Fruit fly (Drosophila melanogaster) whole organism, embryonic: ENCODE measurements around the gene Vm26Ac.

Experiments
- Abd-B ChIP-seq: fragments of 200-800 bp; sonication (Bioruptor generic); optimal IDR thresholded peaks from 2 replicates; lab custom pipeline; 2018; ENCODE audit warnings: missing biosample characterization, mild to moderate bottlenecking, missing genetic modification characterization, moderate library complexity
- Adf1 ChIP-seq: fragments of 200-800 bp; sonication (Bioruptor generic); IDR thresholded peaks from 2 replicates; pipeline ENCODE4 v1.3.6; 2022; ENCODE audit warnings: missing biosample characterization, missing genetic modification characterization
- Atf6 ChIP-seq: fragments of 200-800 bp; sonication (Bioruptor generic); IDR thresholded peaks from 2 replicates; pipeline ENCODE4 v1.3.6; 2022; ENCODE audit warnings: missing biosample characterization, missing genetic modification characterization
- Blimp-1 ChIP-seq: fragments of 200-800 bp; sonication (Bioruptor generic); optimal IDR thresholded peaks from 3 replicates; lab custom pipeline; 2018; ENCODE audit warnings: missing biosample characterization, missing genetic modification characterization, mild to moderate bottlenecking, moderate library complexity, missing genetic modification reagents
- CG1024 ChIP-seq: fragments of 200-800 bp; sonication (Bioruptor generic); IDR thresholded peaks from 2 replicates; pipeline ENCODE4 v1.3.6; 2022; ENCODE audit warnings: missing biosample characterization, missing genetic modification characterization
- CG10979 ChIP-seq: fragments of 200-800 bp; sonication (Bioruptor generic); optimal IDR thresholded peaks from 2 replicates; lab custom pipeline; 2018; ENCODE audit warnings: missing biosample characterization, mild to moderate bottlenecking, missing genetic modification characterization, moderate library complexity
- CG11504 ChIP-seq: fragments of 200-800 bp; sonication (Bioruptor generic); optimal IDR thresholded peaks from 3 replicates; lab custom pipeline; 2019; ENCODE audit warnings: missing biosample characterization, mild to moderate bottlenecking, missing genetic modification characterization, moderate library complexity
- CG11560 ChIP-seq: fragments of 200-800 bp; sonication (Bioruptor generic); IDR thresholded peaks from 3 replicates; pipeline ENCODE4 v1.3.6; 2022; ENCODE audit warnings: missing biosample characterization, missing genetic modification characterization
- CG11696 ChIP-seq: fragments of 200-800 bp; sonication (Bioruptor generic); IDR thresholded peaks from 2 replicates; pipeline ENCODE4 v1.3.6; 2022; ENCODE audit warnings: missing biosample characterization, missing genetic modification characterization
- CG12391 ChIP-seq: fragments of 200-800 bp; sonication (Bioruptor generic); optimal IDR thresholded peaks from 3 replicates; lab custom pipeline; 2018; ENCODE audit warnings: missing biosample characterization, mild to moderate bottlenecking, missing genetic modification characterization, moderate library complexity
- CG12942 ChIP-seq: fragments of 200-800 bp; sonication (Bioruptor generic); optimal IDR thresholded peaks from 3 replicates; lab custom pipeline; 2016; ENCODE audit warnings: missing biosample characterization, missing genetic modification characterization
- CG15514 ChIP-seq: fragments of 200-800 bp; sonication (Bioruptor generic); optimal IDR thresholded peaks from 3 replicates; lab custom pipeline; 2017; ENCODE audit warnings: missing biosample characterization, missing genetic modification characterization, mild to moderate bottlenecking, moderate library complexity, missing genetic modification reagents
- CG15696 ChIP-seq: fragments of 200-800 bp; sonication (Bioruptor generic); optimal IDR thresholded peaks from 2 replicates; lab custom pipeline; 2019; ENCODE audit warnings: missing biosample characterization, mild to moderate bottlenecking, missing genetic modification characterization, moderate library complexity
- CG1603 ChIP-seq: fragments of 200-800 bp; sonication (Bioruptor generic); optimal IDR thresholded peaks from 2 replicates; lab custom pipeline; 2019; ENCODE audit warnings: missing biosample characterization, mild to moderate bottlenecking, missing genetic modification characterization, moderate library complexity
- CG17186 ChIP-seq: fragments of 200-800 bp; sonication (Bioruptor generic); optimal IDR thresholded peaks from 3 replicates; lab custom pipeline; 2017; ENCODE audit warnings: missing biosample characterization, missing genetic modification reagents, missing genetic modification characterization
- CG17328 ChIP-seq: fragments of 200-800 bp; sonication (Bioruptor generic); IDR thresholded peaks from 2 replicates; pipeline ENCODE4 v1.3.6; 2022; ENCODE audit warnings: missing biosample characterization, missing genetic modification characterization
- CG17385 ChIP-seq: fragments of 200-800 bp; sonication (Bioruptor generic); optimal IDR thresholded peaks from 3 replicates; lab custom pipeline; 2018; ENCODE audit warnings: missing biosample characterization, mild to moderate bottlenecking, missing genetic modification characterization
- CG18476 ChIP-seq: fragments of 200-800 bp; sonication (Bioruptor generic); optimal IDR thresholded peaks from 2 replicates; lab custom pipeline; 2016; ENCODE audit warnings: missing biosample characterization, mild to moderate bottlenecking, missing genetic modification characterization
- CG2889 ChIP-seq: fragments of 200-800 bp; sonication (Bioruptor generic); IDR thresholded peaks from 3 replicates; pipeline ENCODE4 v1.3.6; 2022; ENCODE audit warnings: missing biosample characterization, missing genetic modification characterization
- CG30403 ChIP-seq: fragments of 200-800 bp; sonication (Bioruptor generic); optimal IDR thresholded peaks from 3 replicates; lab custom pipeline; 2016; ENCODE audit warnings: missing biosample characterization, missing genetic modification characterization
- CG31441 ChIP-seq: fragments of 200-800 bp; sonication (Bioruptor generic); IDR thresholded peaks from 2 replicates; pipeline ENCODE4 v1.3.6; 2022; ENCODE audit warnings: missing biosample characterization, missing genetic modification characterization
- CG3281 ChIP-seq: fragments of 200-800 bp; sonication (Bioruptor generic); optimal IDR thresholded peaks from 3 replicates; lab custom pipeline; 2017; ENCODE audit warnings: missing biosample characterization, mild to moderate bottlenecking, missing genetic modification characterization
- CG8478 ChIP-seq: fragments of >200 bp; optimal IDR thresholded peaks from 2 replicates; lab custom pipeline; 2018
- CG8944 ChIP-seq: fragments of 200-800 bp; sonication (Bioruptor generic); optimal IDR thresholded peaks from 3 replicates; lab custom pipeline; 2016; ENCODE audit warnings: missing biosample characterization, missing genetic modification characterization
- CG9437 ChIP-seq: fragments of 200-800 bp; sonication (Bioruptor generic); optimal IDR thresholded peaks from 2 replicates; lab custom pipeline; 2018; ENCODE audit warnings: missing biosample characterization, mild to moderate bottlenecking, missing genetic modification characterization
- CrebB ChIP-seq: fragments of 200-800 bp; sonication (Bioruptor generic); optimal IDR thresholded peaks from 3 replicates; lab custom pipeline; 2018; ENCODE audit warnings: missing biosample characterization, mild to moderate bottlenecking, missing genetic modification characterization
- Dfd ChIP-seq, 2 experiments: fragments of >200 bp; optimal IDR thresholded peaks; 2 replicates each; lab custom pipeline; 2017; ENCODE audit warnings: missing biosample characterization in 2 of 2, missing genetic modification characterization in 2 of 2
- Dref ChIP-seq: fragments of 200-800 bp; sonication (Bioruptor generic); IDR thresholded peaks from 2 replicates; pipeline ENCODE4 v1.3.6; 2022; ENCODE audit warnings: missing biosample characterization, missing genetic modification characterization
- Ets97D ChIP-seq: fragments of 200-800 bp; sonication (Bioruptor generic); optimal IDR thresholded peaks from 3 replicates; lab custom pipeline; 2016; ENCODE audit warnings: missing biosample characterization, missing genetic modification characterization
- Fer3 ChIP-seq: fragments of 200-800 bp; sonication (Bioruptor generic); optimal IDR thresholded peaks from 2 replicates; lab custom pipeline; 2018; ENCODE audit warnings: missing biosample characterization, mild to moderate bottlenecking, missing genetic modification characterization, moderate library complexity
- H2.0 ChIP-seq: fragments of 200-800 bp; sonication (Bioruptor generic); IDR thresholded peaks from 2 replicates; pipeline ENCODE4 v1.3.6; 2022; ENCODE audit warnings: missing biosample characterization, missing genetic modification characterization
- Hr51 ChIP-seq, 2 experiments: fragments of 200-800 bp; sonication (Bioruptor generic); optimal IDR thresholded peaks; 2 replicates in 1 of 2; 3 replicates in 1 of 2; lab custom pipeline; 2016 to 2018; ENCODE audit warnings: missing biosample characterization in 2 of 2, missing genetic modification characterization in 2 of 2, mild to moderate bottlenecking in 1 of 2, moderate library complexity in 1 of 2
- Hsf ChIP-seq: fragments of 200-800 bp; sonication (Bioruptor generic); optimal IDR thresholded peaks from 3 replicates; lab custom pipeline; 2016; ENCODE audit warnings: missing biosample characterization, missing genetic modification characterization
- Neu2 ChIP-seq: fragments of 200-800 bp; sonication (Bioruptor generic); optimal IDR thresholded peaks from 3 replicates; lab custom pipeline; 2016; ENCODE audit warnings: missing biosample characterization, missing genetic modification characterization, borderline replicate concordance
- Optix ChIP-seq: fragments of 200-800 bp; sonication (Bioruptor generic); IDR thresholded peaks from 3 replicates; pipeline ENCODE4 v1.3.6; 2022; ENCODE audit warnings: missing biosample characterization, missing genetic modification characterization
- PHDP ChIP-seq: fragments of 200-800 bp; sonication (Bioruptor generic); optimal IDR thresholded peaks from 3 replicates; lab custom pipeline; 2018; ENCODE audit warnings: missing biosample characterization, mild to moderate bottlenecking, missing genetic modification characterization, moderate library complexity
- Xbp1 ChIP-seq: fragments of 200-800 bp; sonication (Bioruptor generic); optimal IDR thresholded peaks from 3 replicates; lab custom pipeline; 2016; ENCODE audit warnings: missing biosample characterization, mild to moderate bottlenecking, missing genetic modification characterization
- ara ChIP-seq: fragments of 200-800 bp; sonication (Bioruptor generic); IDR thresholded peaks from 2 replicates; pipeline ENCODE4 v1.3.6; 2022; ENCODE audit warnings: missing biosample characterization, missing genetic modification characterization
- bcd ChIP-seq: fragments of 200-800 bp; sonication (Bioruptor generic); optimal IDR thresholded peaks from 2 replicates; lab custom pipeline; 2017; ENCODE audit warnings: missing biosample characterization, mild to moderate bottlenecking, missing genetic modification characterization
- croc ChIP-seq: fragments of 200-800 bp; sonication (Bioruptor generic); conservative IDR thresholded peaks from 3 replicates; pipeline ENCODE4 v1.3.6; 2022; ENCODE audit warnings: missing biosample characterization, missing genetic modification characterization
- dmrt11E ChIP-seq: fragments of 200-800 bp; sonication (Bioruptor generic); optimal IDR thresholded peaks from 3 replicates; lab custom pipeline; 2018; ENCODE audit warnings: missing biosample characterization, mild to moderate bottlenecking, missing genetic modification characterization, moderate library complexity
- ftz-f1 ChIP-seq: fragments of 200-800 bp; sonication (Bioruptor generic); optimal IDR thresholded peaks from 2 replicates; lab custom pipeline; 2016; ENCODE audit warnings: missing biosample characterization, missing genetic modification characterization
- grau ChIP-seq: fragments of 200-800 bp; optimal IDR thresholded peaks from 3 replicates; lab custom pipeline; 2019; ENCODE audit warnings: missing biosample characterization, mild to moderate bottlenecking, missing genetic modification characterization, moderate library complexity
- maf-S ChIP-seq: fragments of 200-800 bp; sonication (Bioruptor generic); optimal IDR thresholded peaks from 2 replicates; lab custom pipeline; 2016; ENCODE audit warnings: missing biosample characterization, missing genetic modification characterization
- oc ChIP-seq: fragments of 200-800 bp; sonication (Bioruptor generic); optimal IDR thresholded peaks from 2 replicates; lab custom pipeline; 2018; ENCODE audit warnings: missing biosample characterization, mild to moderate bottlenecking, missing genetic modification characterization, moderate library complexity
- ro ChIP-seq: fragments of 200-800 bp; sonication (Bioruptor generic); IDR thresholded peaks from 2 replicates; pipeline ENCODE4 v1.3.6; 2022; ENCODE audit warnings: missing biosample characterization, missing genetic modification characterization
- schlank ChIP-seq: fragments of 200-800 bp; sonication (Bioruptor generic); optimal IDR thresholded peaks from 2 replicates; lab custom pipeline; 2018; ENCODE audit warnings: missing biosample characterization, mild to moderate bottlenecking, missing genetic modification characterization
- sens ChIP-seq: fragments of 200-800 bp; sonication (Bioruptor generic); peaks from one replicate; lab custom pipeline; 2016; ENCODE audit warnings: missing biosample characterization, missing genetic modification characterization
- sob ChIP-seq: fragments of 200-800 bp; sonication (Bioruptor generic); IDR thresholded peaks from 2 replicates; pipeline ENCODE4 v1.3.6; 2022; ENCODE audit warnings: missing biosample characterization, missing genetic modification characterization
- tgo ChIP-seq: fragments of 200-800 bp; sonication (Bioruptor generic); IDR thresholded peaks from 3 replicates; pipeline ENCODE4 v1.3.6; 2022; ENCODE audit warnings: missing biosample characterization, missing genetic modification characterization
- toy ChIP-seq: fragments of 200-800 bp; sonication (Bioruptor generic); IDR thresholded peaks from 2 replicates; pipeline ENCODE4 v1.3.6; 2022; ENCODE audit warnings: missing biosample characterization, missing genetic modification characterization
- usp ChIP-seq: fragments of >200 bp; optimal IDR thresholded peaks from 2 replicates; lab custom pipeline; 2017; ENCODE audit warnings: missing biosample characterization, missing genetic modification characterization

Vm26Ac gene

dm6 chr2L:5972005-5972404 is 13.6 kb upstream of the Vm26Ac start (continued):
- TF ChIP-seq PHDP (tag; lab: Kevin White, UChicago), result peak; percentile 23
- TF ChIP-seq oc (tag; lab: Kevin White, UChicago), result peak; percentile 13
- no peak for TF ChIP-seq CG17385 (GFP tag; lab: Kevin White, UChicago)
- peak; percentile 12 for TF ChIP-seq CG18476 (GFP tag; lab: Kevin White, UChicago)
- TF ChIP-seq CG17186, result no peak
- peak; percentile 53 for TF ChIP-seq Xbp1 (GFP tag; lab: Kevin White, UChicago)
- peak; percentile 56 for TF ChIP-seq CG30403 (GFP tag; lab: Kevin White, UChicago)
- TF ChIP-seq dmrt11E (tag; lab: Kevin White, UChicago), result peak; percentile 17
- TF ChIP-seq Atf6, result peak; percentile 65
- no peak for TF ChIP-seq Ets97D
- peak; percentile 27 for TF ChIP-seq Abd-B (GFP tag; lab: Kevin White, UChicago)
- TF ChIP-seq grau (tag; lab: Kevin White, UChicago), result peak; percentile 53
- TF ChIP-seq ro (GFP tag; lab: Robert Waterston, UW), result no peak
- no peak for TF ChIP-seq Adf1
- no peak for TF ChIP-seq Dref (GFP tag; lab: Robert Waterston, UW)
- TF ChIP-seq CG31441 (GFP tag; lab: Robert Waterston, UW), result no peak; the same call in none of the 2 replicates
- TF ChIP-seq CG11504 (tag; lab: Kevin White, UChicago), result peak; percentile 43
- no peak for TF ChIP-seq toy (GFP tag; lab: Robert Waterston, UW)
- no peak for TF ChIP-seq CG2889
- peak; percentile 76 for TF ChIP-seq tgo
- TF ChIP-seq schlank, result no peak
- no peak for TF ChIP-seq CG15696 (tag; lab: Kevin White, UChicago)
- peak; percentile 62 for TF ChIP-seq CG1603 (tag; lab: Kevin White, UChicago)
- peak; percentile 43 for TF ChIP-seq Blimp-1 (GFP tag; lab: Kevin White, UChicago)
- TF ChIP-seq H2.0 (GFP tag; lab: Robert Waterston, UW), result peak; percentile 12; the same call in 1 of the 2 replicates
- peak; percentile 42 for TF ChIP-seq CG12391 (tag; lab: Kevin White, UChicago)
- TF ChIP-seq Fer3 (tag; lab: Kevin White, UChicago), result peak; percentile 41
- TF ChIP-seq Dfd (GFP tag; optimal IDR thresholded peaks at IDR 0.05; lab: Kevin White, UChicago), result no peak
- no peak for TF ChIP-seq CG12942 (GFP tag; lab: Kevin White, UChicago)
- no peak for TF ChIP-seq CG8478 (lab: Kevin White, UChicago)
- TF ChIP-seq CG8944 (GFP tag; lab: Kevin White, UChicago), result no peak
- TF ChIP-seq maf-S (GFP tag; lab: Kevin White, UChicago), result no peak
- no peak for TF ChIP-seq CrebB (tag; lab: Kevin White, UChicago)
- peak; percentile 53; the same call in 1 of the 2 replicates for TF ChIP-seq CG11696
- TF ChIP-seq CG1024 (GFP tag; lab: Robert Waterston, UW), result 0 out of 2 replicates have a peak, but pooled peaks have one; percentile 36
- TF ChIP-seq sob, result peak; percentile 67
- peak; percentile 41; the same call in 1 of the 2 replicates for TF ChIP-seq CG17328 (GFP tag; lab: Robert Waterston, UW)
- TF ChIP-seq Neu2 (GFP tag; lab: Kevin White, UChicago), result no peak
- peak; percentile 7 to 54 for TF ChIP-seq Hr51 (GFP tag; optimal IDR thresholded peaks at IDR 0.05; lab: Kevin White, UChicago)
- TF ChIP-seq CG10979 (tag; lab: Kevin White, UChicago), result peak; percentile 16
- peak; percentile 12 for TF ChIP-seq Hsf (GFP tag; lab: Kevin White, UChicago)
- TF ChIP-seq Optix, result no peak
- peak; percentile 83 for TF ChIP-seq sens (GFP tag; lab: Kevin White, UChicago)
- TF ChIP-seq ftz-f1 (GFP tag; lab: Kevin White, UChicago), result no peak
- TF ChIP-seq ara, result no peak; the same call in 1 of the 2 replicates
- TF ChIP-seq bcd (GFP tag; lab: Kevin White, UChicago), result peak; percentile 29
- 0 out of 3 replicates have a peak, but pooled peaks have one; percentile 31 for TF ChIP-seq CG11560 (tag; lab: Robert Waterston, UW)
- peak; percentile 2 for TF ChIP-seq CG15514
- TF ChIP-seq croc (GFP tag; lab: Robert Waterston, UW), result no peak
- peak; percentile 4 for TF ChIP-seq CG3281 (GFP tag; lab: Kevin White, UChicago)
- no peak for TF ChIP-seq CG9437 (GFP tag; lab: Kevin White, UChicago)
- no peak for TF ChIP-seq usp (GFP tag; lab: Kevin White, UChicago)
